Worm (Caenorhabditis elegans) whole organism, young adult: ENCODE data around the gene srh-73.

Source experiments
- ama-1 ChIP-seq, 3 experiments: fragments of 150-350 bp in 1 of 3; sonication (generic microtip) in 2 of 3; optimal IDR thresholded peaks; 2 replicates each; lab custom pipeline; 2014 to 2018; ENCODE audit warnings: missing biosample characterization in 2 of 3, missing genetic modification characterization in 2 of 3, missing genetic modification reagents in 2 of 3
- egrh-3 ChIP-seq: fragments of 200-800 bp; sonication (Bioruptor generic); IDR thresholded peaks from 2 replicates; pipeline ENCODE4 v1.3.6; 2022; ENCODE audit warnings: missing genetic modification reagents, missing genetic modification characterization, missing compliant biosample characterization
- rpc-1 ChIP-seq, 2 experiments: fragments of 150-350 bp in 1 of 2; sonication (generic microtip) in 1 of 2; optimal IDR thresholded peaks; 2 replicates each; lab custom pipeline; 2014 to 2018; ENCODE audit warnings: missing biosample characterization in 1 of 2, missing genetic modification characterization in 1 of 2, missing genetic modification reagents in 1 of 2, missing genotype in 1 of 2

- TF ChIP-seq rpc-1 (optimal IDR thresholded peaks at IDR 0.05; lab: Kevin White, UChicago) (no peak), rpc-1 (tag; optimal IDR thresholded peaks at IDR 0.05; lab: Kevin White, UChicago) (no peak), egrh-3 (no peak), ama-1 (optimal IDR thresholded peaks at IDR 0.05; lab: Kevin White, UChicago) (no peak), ama-1 (GFP tag; optimal IDR thresholded peaks at IDR 0.05; lab: Kevin White, UChicago) (no peak)
Observed at ce11 chrII:12518809-12519344, 6.9 kb downstream of the srh-73 start, which contains the start of gene srh-70.
